Fruit fly (Drosophila melanogaster) whole organism, embryonic: ENCODE measurements around the gene CG34348.

Experiments
- Ada2b ChIP-seq: fragments of 200-800 bp; sonication (Bioruptor generic); IDR thresholded peaks from 2 replicates; pipeline ENCODE4 v1.3.6; 2022; ENCODE audit warnings: missing biosample characterization, missing genetic modification characterization
- Atf6 ChIP-seq: fragments of 200-800 bp; sonication (Bioruptor generic); IDR thresholded peaks from 2 replicates; pipeline ENCODE4 v1.3.6; 2022; ENCODE audit warnings: missing biosample characterization, missing genetic modification characterization
- CG10274 ChIP-seq: fragments of 200-800 bp; sonication (Bioruptor generic); optimal IDR thresholded peaks from 3 replicates; lab custom pipeline; 2017; ENCODE audit warnings: missing biosample characterization, mild to moderate bottlenecking, missing genetic modification characterization
- CG11504 ChIP-seq: fragments of 200-800 bp; sonication (Bioruptor generic); optimal IDR thresholded peaks from 3 replicates; lab custom pipeline; 2019; ENCODE audit warnings: missing biosample characterization, mild to moderate bottlenecking, missing genetic modification characterization, moderate library complexity
- CG12391 ChIP-seq: fragments of 200-800 bp; sonication (Bioruptor generic); optimal IDR thresholded peaks from 3 replicates; lab custom pipeline; 2018; ENCODE audit warnings: missing biosample characterization, mild to moderate bottlenecking, missing genetic modification characterization, moderate library complexity
- CG13424 ChIP-seq: fragments of 200-800 bp; sonication (Bioruptor generic); optimal IDR thresholded peaks from 2 replicates; lab custom pipeline; 2019; ENCODE audit warnings: missing biosample characterization, mild to moderate bottlenecking, missing genetic modification characterization, moderate library complexity
- CG14441 ChIP-seq: fragments of 200-800 bp; sonication (Bioruptor generic); IDR thresholded peaks from 2 replicates; pipeline ENCODE4 v1.3.6; 2022; ENCODE audit warnings: missing biosample characterization, missing genetic modification characterization
- CG14860 ChIP-seq: fragments of 200-800 bp; sonication (Bioruptor generic); IDR thresholded peaks from 3 replicates; pipeline ENCODE4 v1.3.6; 2022; ENCODE audit warnings: missing biosample characterization, missing genetic modification characterization; ENCODE audit not compliant: partially characterized antibody
- CG1603 ChIP-seq: fragments of 200-800 bp; sonication (Bioruptor generic); optimal IDR thresholded peaks from 2 replicates; lab custom pipeline; 2019; ENCODE audit warnings: missing biosample characterization, mild to moderate bottlenecking, missing genetic modification characterization, moderate library complexity
- CG17361 ChIP-seq: fragments of 200-800 bp; sonication (Bioruptor generic); IDR thresholded peaks from 3 replicates; pipeline ENCODE4 v1.3.6; 2022; ENCODE audit warnings: missing biosample characterization, missing genetic modification characterization
- CG1792 ChIP-seq: fragments of 200-800 bp; sonication (Bioruptor generic); optimal IDR thresholded peaks from 2 replicates; lab custom pipeline; 2016; ENCODE audit warnings: missing biosample characterization, missing genetic modification characterization
- CG1832 ChIP-seq: fragments of 200-800 bp; sonication (Bioruptor generic); optimal IDR thresholded peaks from 2 replicates; lab custom pipeline; 2017; ENCODE audit warnings: missing biosample characterization, mild to moderate bottlenecking, missing genetic modification characterization, inconsistent platforms
- CG2678 ChIP-seq: fragments of 200-800 bp; sonication (Bioruptor generic); optimal IDR thresholded peaks from 3 replicates; lab custom pipeline; 2019; ENCODE audit warnings: missing biosample characterization, mild to moderate bottlenecking, missing genetic modification characterization, moderate library complexity
- CG6765 ChIP-seq: fragments of 200-800 bp; sonication (Bioruptor generic); optimal IDR thresholded peaks from 3 replicates; lab custom pipeline; 2017; ENCODE audit warnings: missing biosample characterization, mild to moderate bottlenecking, missing genetic modification characterization
- CG7839 ChIP-seq: fragments of 200-800 bp; sonication (Bioruptor generic); optimal IDR thresholded peaks from 3 replicates; lab custom pipeline; 2018; ENCODE audit warnings: missing biosample characterization, mild to moderate bottlenecking, missing genetic modification characterization, moderate library complexity
- CG7963 ChIP-seq: fragments of 200-800 bp; sonication (Bioruptor generic); IDR thresholded peaks from 3 replicates; pipeline ENCODE4 v1.3.6; 2022; ENCODE audit warnings: missing biosample characterization, missing genetic modification characterization; ENCODE audit not compliant: partially characterized antibody
- CG9727 ChIP-seq: fragments of 200-800 bp; sonication (Bioruptor generic); optimal IDR thresholded peaks from 3 replicates; lab custom pipeline; 2017; ENCODE audit warnings: missing biosample characterization, mild to moderate bottlenecking, missing genetic modification characterization
- Fer3 ChIP-seq: fragments of 200-800 bp; sonication (Bioruptor generic); optimal IDR thresholded peaks from 2 replicates; lab custom pipeline; 2018; ENCODE audit warnings: missing biosample characterization, mild to moderate bottlenecking, missing genetic modification characterization, moderate library complexity
- Hey ChIP-seq: fragments of 200-800 bp; sonication (Bioruptor generic); optimal IDR thresholded peaks from 3 replicates; lab custom pipeline; 2018; ENCODE audit warnings: missing biosample characterization, mild to moderate bottlenecking, missing genetic modification characterization
- HmgZ ChIP-seq: fragments of 200-800 bp; sonication (Bioruptor generic); optimal IDR thresholded peaks from 2 replicates; lab custom pipeline; 2018; ENCODE audit warnings: missing biosample characterization, mild to moderate bottlenecking, missing genetic modification characterization
- Hr3 ChIP-seq: fragments of 200-800 bp; sonication (Bioruptor generic); optimal IDR thresholded peaks from 3 replicates; lab custom pipeline; 2016; ENCODE audit warnings: missing biosample characterization, missing genetic modification characterization
- Hr51 ChIP-seq, 2 experiments: fragments of 200-800 bp; sonication (Bioruptor generic); optimal IDR thresholded peaks; 2 replicates in 1 of 2; 3 replicates in 1 of 2; lab custom pipeline; 2016 to 2018; ENCODE audit warnings: missing biosample characterization in 2 of 2, missing genetic modification characterization in 2 of 2, mild to moderate bottlenecking in 1 of 2, moderate library complexity in 1 of 2
- Hr78 ChIP-seq, 2 experiments: fragments of 200-800 bp in 1 of 2; fragments of >200 bp in 1 of 2; sonication (Bioruptor generic) in 1 of 2; optimal IDR thresholded peaks; 2 replicates each; lab custom pipeline; 2017 to 2019; ENCODE audit warnings: missing biosample characterization in 2 of 2, missing genetic modification characterization in 2 of 2, mild to moderate bottlenecking in 1 of 2, moderate library complexity in 1 of 2
- Hsf ChIP-seq: fragments of 200-800 bp; sonication (Bioruptor generic); optimal IDR thresholded peaks from 3 replicates; lab custom pipeline; 2016; ENCODE audit warnings: missing biosample characterization, missing genetic modification characterization
- Med ChIP-seq: fragments of 200-800 bp; sonication (Bioruptor generic); peaks from one replicate; lab custom pipeline; 2016; ENCODE audit warnings: missing biosample characterization, missing genetic modification characterization, mild to moderate bottlenecking, inconsistent platforms, moderate library complexity
- Mrtf ChIP-seq: fragments of 200-800 bp; sonication (Bioruptor generic); IDR thresholded peaks from 3 replicates; pipeline ENCODE4 v1.3.6; 2022; ENCODE audit warnings: missing biosample characterization, missing genetic modification characterization
- PHDP ChIP-seq: fragments of 200-800 bp; sonication (Bioruptor generic); optimal IDR thresholded peaks from 3 replicates; lab custom pipeline; 2018; ENCODE audit warnings: missing biosample characterization, mild to moderate bottlenecking, missing genetic modification characterization, moderate library complexity
- Rfx ChIP-seq: fragments of 200-800 bp; sonication (Bioruptor generic); IDR thresholded peaks from 2 replicates; pipeline ENCODE4 v1.3.6; 2022; ENCODE audit warnings: missing biosample characterization, missing genetic modification characterization
- YL-1 ChIP-seq: fragments of 200-800 bp; sonication (Bioruptor generic); optimal IDR thresholded peaks from 3 replicates; lab custom pipeline; 2017; ENCODE audit warnings: missing biosample characterization, mild to moderate bottlenecking, missing genetic modification characterization
- ap ChIP-seq: fragments of 200-800 bp; sonication (Bioruptor generic); IDR thresholded peaks from 2 replicates; pipeline ENCODE4 v1.3.6; 2022; ENCODE audit warnings: missing biosample characterization, missing genetic modification characterization
- cas ChIP-seq: fragments of 200-800 bp; sonication (Bioruptor generic); IDR thresholded peaks from 2 replicates; pipeline ENCODE4 v1.3.6; 2022; ENCODE audit warnings: missing biosample characterization, missing genetic modification characterization
- ci ChIP-seq: fragments of 200-800 bp; sonication (Bioruptor generic); IDR thresholded peaks from 3 replicates; pipeline ENCODE4 v1.3.6; 2022; ENCODE audit warnings: missing biosample characterization, missing genetic modification characterization
- dm ChIP-seq: fragments of 200-800 bp; sonication (Bioruptor generic); optimal IDR thresholded peaks from 3 replicates; lab custom pipeline; 2016; ENCODE audit warnings: missing biosample characterization, missing genetic modification characterization
- dysf ChIP-seq: fragments of 200-800 bp; sonication (Bioruptor generic); IDR thresholded peaks from 3 replicates; pipeline ENCODE4 v1.3.6; 2022; ENCODE audit warnings: missing biosample characterization, missing genetic modification characterization
- gem ChIP-seq: fragments of 200-800 bp; sonication (Bioruptor generic); optimal IDR thresholded peaks from 2 replicates; lab custom pipeline; 2019; ENCODE audit warnings: missing biosample characterization, mild to moderate bottlenecking, missing genetic modification characterization, moderate library complexity
- grau ChIP-seq: fragments of 200-800 bp; optimal IDR thresholded peaks from 3 replicates; lab custom pipeline; 2019; ENCODE audit warnings: missing biosample characterization, mild to moderate bottlenecking, missing genetic modification characterization, moderate library complexity
- inv ChIP-seq: fragments of 200-800 bp; sonication (Bioruptor generic); IDR thresholded peaks from 2 replicates; pipeline ENCODE4 v1.3.6; 2022; ENCODE audit warnings: missing biosample characterization, missing genetic modification characterization; ENCODE audit not compliant: partially characterized antibody
- kni ChIP-seq: fragments of 200-800 bp; sonication (Bioruptor generic); optimal IDR thresholded peaks from 3 replicates; lab custom pipeline; 2017; ENCODE audit warnings: mild to moderate bottlenecking, missing biosample characterization, missing genetic modification reagents, missing genetic modification characterization
- nmo ChIP-seq: fragments of 200-800 bp; sonication (Bioruptor generic); optimal IDR thresholded peaks from 2 replicates; lab custom pipeline; 2018; ENCODE audit warnings: missing biosample characterization, mild to moderate bottlenecking, missing genetic modification characterization, moderate library complexity
- phol ChIP-seq: fragments of 200-800 bp; sonication (Bioruptor generic); optimal IDR thresholded peaks from 3 replicates; lab custom pipeline; 2018; ENCODE audit warnings: missing biosample characterization, mild to moderate bottlenecking, missing genetic modification characterization, moderate library complexity
- ranshi ChIP-seq: fragments of 200-800 bp; sonication (Bioruptor generic); IDR thresholded peaks from 2 replicates; pipeline ENCODE4 v1.3.6; 2022; ENCODE audit warnings: missing biosample characterization, missing genetic modification characterization
- sens ChIP-seq: fragments of 200-800 bp; sonication (Bioruptor generic); peaks from one replicate; lab custom pipeline; 2016; ENCODE audit warnings: missing biosample characterization, missing genetic modification characterization
- sens-2 ChIP-seq: fragments of 200-800 bp; sonication (Bioruptor generic); IDR thresholded peaks from 2 replicates; pipeline ENCODE4 v1.3.6; 2022; ENCODE audit warnings: missing biosample characterization, missing genetic modification characterization
- seq ChIP-seq: fragments of 200-800 bp; sonication (Bioruptor generic); IDR thresholded peaks from 2 replicates; pipeline ENCODE4 v1.3.6; 2022; ENCODE audit warnings: missing biosample characterization, missing genetic modification characterization
- slbo ChIP-seq: fragments of 200-800 bp; sonication (Bioruptor generic); IDR thresholded peaks from 2 replicates; pipeline ENCODE4 v1.3.6; 2022; ENCODE audit warnings: missing biosample characterization, missing genetic modification characterization
- slou ChIP-seq: fragments of 200-800 bp; sonication (Bioruptor generic); optimal IDR thresholded peaks from 3 replicates; lab custom pipeline; 2016; ENCODE audit warnings: missing biosample characterization, missing genetic modification characterization
- sr ChIP-seq: fragments of 200-800 bp; sonication (Bioruptor generic); IDR thresholded peaks from 3 replicates; pipeline ENCODE4 v1.3.6; 2022; ENCODE audit warnings: missing biosample characterization, missing genetic modification characterization
- tap ChIP-seq: fragments of 200-800 bp; optimal IDR thresholded peaks from 3 replicates; lab custom pipeline; 2019; ENCODE audit warnings: missing biosample characterization, mild to moderate bottlenecking, missing genetic modification characterization, moderate library complexity
- wdn ChIP-seq: fragments of 200-800 bp; sonication (Bioruptor generic); IDR thresholded peaks from 2 replicates; pipeline ENCODE4 v1.3.6; 2022; ENCODE audit warnings: missing biosample characterization, missing genetic modification characterization

The CG34348 gene

dm6 chrX:11340719-11341322, 1.1 kb downstream of the CG34348 start (continued):
- peak; percentile 74 for TF ChIP-seq Med (GFP tag; lab: Kevin White, UChicago)
- peak; percentile 87 for TF ChIP-seq grau (tag; lab: Kevin White, UChicago)
- no peak for TF ChIP-seq Hey (tag; lab: Kevin White, UChicago)
- TF ChIP-seq phol (tag; lab: Kevin White, UChicago) = peak; percentile 4
- TF ChIP-seq CG14441 = no peak
- peak; percentile 12; the same call in 1 of the 2 replicates for TF ChIP-seq ranshi (GFP tag; lab: Robert Waterston, UW)
- TF ChIP-seq CG11504 (tag; lab: Kevin White, UChicago) = peak; percentile 34
- TF ChIP-seq nmo (GFP tag; lab: Kevin White, UChicago) = peak; percentile 7
- peak; percentile 14 for TF ChIP-seq CG13424 (tag; lab: Kevin White, UChicago)
- peak; percentile 9 for TF ChIP-seq PHDP
- TF ChIP-seq sr = no peak
- no peak for TF ChIP-seq CG14860 (GFP tag; lab: Robert Waterston, UW)
- TF ChIP-seq slbo (GFP tag; lab: Robert Waterston, UW) = peak; percentile 29; the same call in 1 of the 2 replicates
- no peak for TF ChIP-seq CG7963 (GFP tag; lab: Robert Waterston, UW)
- 0 out of 2 replicates have a peak, but pooled peaks have one; percentile 10 for TF ChIP-seq sens-2 (GFP tag; lab: Robert Waterston, UW)
- TF ChIP-seq ci = peak; percentile 53; the same call in 1 of the 3 replicates
- TF ChIP-seq Fer3 (tag; lab: Kevin White, UChicago) = peak; percentile 3
- peak; percentile 43 for TF ChIP-seq gem (tag; lab: Kevin White, UChicago)
- TF ChIP-seq cas (GFP tag; lab: Robert Waterston, UW) = no peak
- no peak for TF ChIP-seq Mrtf
- no peak for TF ChIP-seq Rfx (GFP tag; lab: Robert Waterston, UW)
- TF ChIP-seq inv = no peak
- TF ChIP-seq dm (GFP tag; lab: Kevin White, UChicago) = peak; percentile 1
- peak in 1 of 2 experiments; percentile 13 for TF ChIP-seq Hr51 (GFP tag; optimal IDR thresholded peaks at IDR 0.05; lab: Kevin White, UChicago)
- no peak for TF ChIP-seq CG6765 (GFP tag; lab: Kevin White, UChicago)
- TF ChIP-seq YL-1 (GFP tag; lab: Kevin White, UChicago) = no peak
- no peak for TF ChIP-seq Hr3
- TF ChIP-seq sens = peak; percentile 80
- no peak for TF ChIP-seq slou
- TF ChIP-seq Hsf = no peak
- peak; percentile 18 for TF ChIP-seq CG12391 (tag; lab: Kevin White, UChicago)
- peak; percentile 4 for TF ChIP-seq CG9727 (GFP tag; lab: Kevin White, UChicago)
- TF ChIP-seq dysf (GFP tag; lab: Robert Waterston, UW) = 0 out of 3 replicates have a peak, but pooled peaks have one; percentile 26
- TF ChIP-seq Hr78 (GFP tag; optimal IDR thresholded peaks at IDR 0.05; lab: Kevin White, UChicago) = no peak
- TF ChIP-seq CG17361 (GFP tag; lab: Robert Waterston, UW) = peak; percentile 49; the same call in 1 of the 3 replicates
- no peak for TF ChIP-seq wdn (GFP tag; lab: Robert Waterston, UW)
- 0 out of 2 replicates have a peak, but pooled peaks have one; percentile 21 for TF ChIP-seq ap (GFP tag; lab: Robert Waterston, UW)
- TF ChIP-seq CG1832 (GFP tag; lab: Kevin White, UChicago) = peak; percentile 55
- TF ChIP-seq kni (GFP tag; lab: Kevin White, UChicago) = peak; percentile 22
- TF ChIP-seq CG1603 (tag; lab: Kevin White, UChicago) = peak; percentile 19
- TF ChIP-seq Ada2b (GFP tag; lab: Robert Waterston, UW) = no peak
- TF ChIP-seq Atf6 = no peak
- no peak for TF ChIP-seq CG1792 (GFP tag; lab: Kevin White, UChicago)
- TF ChIP-seq seq = 0 out of 2 replicates have a peak, but pooled peaks have one; percentile 16
- TF ChIP-seq tap (tag; lab: Kevin White, UChicago) = no peak
- TF ChIP-seq HmgZ = no peak
- TF ChIP-seq CG7839 (tag; lab: Kevin White, UChicago) = peak; percentile 2
- no peak for TF ChIP-seq CG10274
- TF ChIP-seq CG2678 (tag; lab: Kevin White, UChicago) = peak; percentile 32
